Fruit fly (Drosophila melanogaster) whole organism, wandering third instar larva: ENCODE data around the gene rho.

Experiments
- Abd-B ChIP-seq: fragments of >200 bp; optimal IDR thresholded peaks from 2 replicates; lab custom pipeline; 2017; ENCODE audit warnings: missing biosample characterization, missing genetic modification characterization
- CG32264 ChIP-seq: fragments of 200-800 bp; sonication (Bioruptor generic); optimal IDR thresholded peaks from 2 replicates; lab custom pipeline; 2016; ENCODE audit warnings: missing biosample characterization, missing genetic modification characterization
- CG9705 ChIP-seq: fragments of 200-800 bp; sonication (Bioruptor generic); optimal IDR thresholded peaks from 2 replicates; lab custom pipeline; 2018; ENCODE audit warnings: missing biosample characterization, mild to moderate bottlenecking, missing genetic modification characterization
- CrebA ChIP-seq: fragments of 200-800 bp; sonication (Bioruptor generic); optimal IDR thresholded peaks from 2 replicates; lab custom pipeline; 2016; ENCODE audit warnings: missing biosample characterization, mild to moderate bottlenecking, missing genetic modification characterization, borderline replicate concordance
- Dfd ChIP-seq: fragments of >200 bp; optimal IDR thresholded peaks from 2 replicates; lab custom pipeline; 2017; ENCODE audit warnings: missing biosample characterization, missing genetic modification characterization
- Dif ChIP-seq: fragments of 200-275, 200-300 bp; sonication (Bioruptor generic); optimal IDR thresholded peaks from 2 replicates; lab custom pipeline; 2018; ENCODE audit warnings: missing biosample characterization, missing genetic modification characterization; ENCODE audit not compliant: partially characterized antibody
- HLH106 ChIP-seq: fragments of 200-800 bp; optimal IDR thresholded peaks from 3 replicates; lab custom pipeline; 2019; ENCODE audit warnings: missing biosample characterization, mild to moderate bottlenecking, missing genetic modification characterization, moderate library complexity
- Hr78 ChIP-seq: fragments of >200 bp; optimal IDR thresholded peaks from 2 replicates; lab custom pipeline; 2017; ENCODE audit warnings: missing biosample characterization, missing genetic modification characterization
- Hr83 ChIP-seq: fragments of 200-300 bp; sonication (Bioruptor generic); optimal IDR thresholded peaks from 2 replicates; lab custom pipeline; 2016; ENCODE audit warnings: missing biosample characterization, mild to moderate bottlenecking, missing genetic modification characterization, moderate library complexity; ENCODE audit not compliant: poor library complexity, severe bottlenecking
- Mio ChIP-seq: sonication (Bioruptor generic); optimal IDR thresholded peaks from 2 replicates; lab custom pipeline; 2016; ENCODE audit warnings: missing biosample characterization, missing genetic modification characterization
- Myc ChIP-seq: fragments of >200 bp; optimal IDR thresholded peaks from 2 replicates; lab custom pipeline; 2017
- N ChIP-seq: fragments of >200 bp; optimal IDR thresholded peaks from 2 replicates; lab custom pipeline; 2018; ENCODE audit warnings: missing biosample characterization, missing external identifiers, missing genetic modification characterization
- Rel ChIP-seq, 2 experiments: fragments of 200-800 bp; sonication (Bioruptor generic) in 1 of 2; optimal IDR thresholded peaks; 2 replicates in 1 of 2; 3 replicates in 1 of 2; lab custom pipeline; 2016 to 2019; ENCODE audit warnings: mild to moderate bottlenecking in 2 of 2, missing biosample characterization in 2 of 2, missing genetic modification characterization in 2 of 2, moderate library complexity in 1 of 2
- Sp1 ChIP-seq: fragments of 200-800 bp; sonication (Bioruptor generic); optimal IDR thresholded peaks from 3 replicates; lab custom pipeline; 2019; ENCODE audit warnings: missing biosample characterization, mild to moderate bottlenecking, missing genetic modification characterization, moderate library complexity
- br ChIP-seq: fragments of 200-800 bp; sonication (Bioruptor generic); optimal IDR thresholded peaks from 2 replicates; lab custom pipeline; 2016; ENCODE audit warnings: missing biosample characterization, missing genetic modification characterization
- brk ChIP-seq: fragments of 200-800 bp; sonication (Bioruptor generic); optimal IDR thresholded peaks from 2 replicates; lab custom pipeline; 2016; ENCODE audit warnings: missing biosample characterization, mild to moderate bottlenecking, missing genetic modification characterization
- dl ChIP-seq, 2 experiments: fragments of 175-275, 200-275 bp in 1 of 2; fragments of 200-275 bp in 1 of 2; sonication (Bioruptor generic); optimal IDR thresholded peaks; lab custom pipeline; 2018; ENCODE audit warnings: mild to moderate bottlenecking in 2 of 2, missing biosample characterization in 2 of 2, missing genetic modification characterization in 2 of 2, moderate library complexity in 2 of 2; ENCODE audit not compliant: partially characterized antibody in 2 of 2, insufficient read depth in 1 of 2
- dmrt93B ChIP-seq: fragments of 200-800 bp; sonication (Bioruptor generic); optimal IDR thresholded peaks from 2 replicates; lab custom pipeline; 2018; ENCODE audit warnings: missing biosample characterization, mild to moderate bottlenecking, missing genetic modification characterization
- dsf ChIP-seq: sonication (Bioruptor generic); optimal IDR thresholded peaks from 2 replicates; lab custom pipeline; 2016; ENCODE audit warnings: missing biosample characterization, missing genetic modification characterization, borderline replicate concordance
- ey ChIP-seq: fragments of 200-800 bp; sonication (Bioruptor generic); optimal IDR thresholded peaks from 2 replicates; lab custom pipeline; 2016; ENCODE audit warnings: missing biosample characterization, missing genetic modification characterization
- foxo ChIP-seq, 2 experiments: fragments of 200-800 bp; sonication (Bioruptor generic); optimal IDR thresholded peaks; 2 replicates in 1 of 2; 3 replicates in 1 of 2; lab custom pipeline; 2016 to 2017; ENCODE audit warnings: missing biosample characterization in 2 of 2, missing genetic modification characterization in 2 of 2
- h ChIP-seq: fragments of 200-800 bp; sonication (Bioruptor generic); optimal IDR thresholded peaks from 3 replicates; lab custom pipeline; 2016; ENCODE audit warnings: missing biosample characterization, mild to moderate bottlenecking, missing genetic modification characterization
- pan ChIP-seq: fragments of >200 bp; optimal IDR thresholded peaks from 2 replicates; lab custom pipeline; 2017
- psq ChIP-seq: fragments of 200-800 bp; sonication (Bioruptor generic); optimal IDR thresholded peaks from 3 replicates; lab custom pipeline; 2017; ENCODE audit warnings: missing biosample characterization, mild to moderate bottlenecking, missing genetic modification characterization, moderate library complexity
- rgr ChIP-seq: fragments of 200-800 bp; sonication (Bioruptor generic); optimal IDR thresholded peaks from 3 replicates; lab custom pipeline; 2016; ENCODE audit warnings: missing biosample characterization, mild to moderate bottlenecking, missing genetic modification characterization
- usp ChIP-seq: fragments of >200 bp; optimal IDR thresholded peaks from 2 replicates; lab custom pipeline; 2017; ENCODE audit warnings: missing biosample characterization, missing genetic modification characterization
- woc ChIP-seq: sonication (Bioruptor generic); optimal IDR thresholded peaks from 2 replicates; lab custom pipeline; 2016; ENCODE audit warnings: missing biosample characterization, mild to moderate bottlenecking, missing genetic modification characterization

The rho gene

DNA sequence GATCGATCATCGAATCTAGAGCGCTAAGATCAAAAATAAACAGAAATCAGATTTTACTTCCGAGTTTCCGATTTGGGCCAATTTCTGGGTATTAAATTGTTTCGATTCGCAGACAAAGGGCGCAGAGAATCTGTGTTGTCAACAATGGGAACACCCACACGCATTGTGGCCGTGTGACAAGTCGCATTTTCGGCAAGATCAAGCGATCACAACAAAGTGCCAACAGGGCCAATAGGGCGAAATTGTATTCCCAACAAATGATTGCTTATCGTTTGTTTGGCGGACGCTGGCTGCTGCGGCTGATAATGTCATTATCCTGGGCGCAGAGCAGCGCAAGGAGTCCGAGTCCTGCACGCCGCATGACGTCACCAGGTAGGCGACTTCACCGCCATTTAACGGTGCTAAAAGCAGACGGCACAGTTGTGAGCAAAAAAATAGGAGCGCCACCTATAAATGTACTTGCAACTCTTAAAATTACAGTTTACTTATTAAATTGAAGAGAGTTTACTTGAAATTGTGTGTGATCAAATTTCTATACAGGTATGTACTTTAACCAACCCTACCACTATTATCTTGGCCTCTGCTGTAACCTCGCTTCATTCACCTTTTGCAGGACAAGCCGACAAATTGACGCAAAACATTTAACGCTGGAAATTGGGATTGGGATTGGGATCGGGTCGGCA is 15.5 kb downstream of the rho start (continued):
- TF ChIP-seq Sp1 (GFP tag; lab: Kevin White, UChicago) (peak; percentile 38), Abd-B (no peak), Rel (GFP tag; optimal IDR thresholded peaks at IDR 0.05; lab: Kevin White, UChicago) (no peak), Rel (tag; optimal IDR thresholded peaks at IDR 0.05; lab: Kevin White, UChicago) (no peak), CG9705 (GFP tag; lab: Kevin White, UChicago) (no peak), Myc (lab: Kevin White, UChicago) (no peak), psq (peak; percentile 23), Mio (GFP tag; lab: Kevin White, UChicago) (no peak), dl (GFP tag; optimal IDR thresholded peaks at IDR 0.05; lab: Kevin White, UChicago; ENCODE audit: insufficient read depth in 1 of 2, partially characterized antibody in 2 of 2) (no peak), dmrt93B (peak; percentile 13), HLH106 (peak; percentile 54), dsf (GFP tag; lab: Kevin White, UChicago) (no peak), CG32264 (GFP tag; lab: Kevin White, UChicago) (no peak), N (GFP tag; lab: Kevin White, UChicago) (no peak), Hr78 (GFP tag; lab: Kevin White, UChicago) (no peak), ey (GFP tag; lab: Kevin White, UChicago) (peak; percentile 51), Dif (GFP tag; lab: Kevin White, UChicago) (no peak)

DNA sequence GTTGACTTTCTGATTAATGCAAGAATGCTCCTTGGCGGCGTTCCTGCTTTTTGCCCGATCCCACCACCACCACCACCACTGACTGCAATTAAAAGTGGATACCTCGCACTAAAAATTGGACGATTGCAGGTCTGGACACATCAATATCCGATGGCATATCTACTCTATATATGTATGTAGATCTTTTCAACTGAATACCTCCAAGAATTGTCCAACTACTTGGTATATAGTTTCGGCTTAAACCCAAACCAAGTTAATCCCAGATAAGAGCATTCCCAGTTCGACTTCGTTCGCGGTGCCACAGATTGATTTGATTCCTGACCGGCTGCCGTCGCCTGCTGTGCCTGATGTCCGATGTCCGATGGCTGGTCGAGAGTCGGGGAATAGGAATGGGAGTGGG is 21.1 kb downstream of the rho start:
- TF ChIP-seq foxo (GFP tag; optimal IDR thresholded peaks at IDR 0.05; lab: Kevin White, UChicago) = peak in 1 of 2 experiments; percentile 3
- peak; percentile 20 for TF ChIP-seq h (GFP tag; lab: Kevin White, UChicago)
- TF ChIP-seq HLH106 = peak; percentile 7
- no peak for TF ChIP-seq br (GFP tag; lab: Kevin White, UChicago)
- TF ChIP-seq woc (GFP tag; lab: Kevin White, UChicago) = peak; percentile 16
- TF ChIP-seq, all 38 proteins: peak for 4

DNA sequence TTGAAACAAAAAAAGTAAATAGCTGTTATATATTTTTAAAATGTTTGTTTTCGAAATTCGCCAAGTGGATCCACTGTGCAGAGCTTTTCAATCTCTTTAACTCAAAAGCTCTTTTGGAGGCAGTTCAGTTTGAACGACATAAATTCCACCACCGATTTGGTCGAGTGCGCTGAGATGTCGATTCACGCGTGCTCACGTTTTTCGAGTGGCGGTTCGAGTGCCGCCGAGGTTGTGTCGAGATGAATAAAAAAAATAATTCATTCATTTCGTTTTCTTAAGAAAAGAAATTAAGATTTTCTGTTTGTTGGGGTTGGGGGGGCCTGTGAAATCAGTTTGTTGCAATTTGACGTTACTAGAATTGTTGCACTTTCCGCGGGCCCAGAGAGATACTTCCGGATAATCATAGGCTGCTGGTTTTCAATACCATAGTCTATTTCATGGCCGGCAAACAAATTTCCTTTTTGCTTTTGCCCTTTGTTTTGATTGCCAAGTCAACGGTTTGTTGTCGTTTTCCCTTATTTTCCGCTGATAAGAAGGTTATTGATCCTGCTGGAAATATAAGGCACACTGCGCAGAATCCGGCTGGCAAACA is 25.1 kb downstream of the rho start:
- TF ChIP-seq pan (no peak), Dif (GFP tag; lab: Kevin White, UChicago) (no peak), CG32264 (GFP tag; lab: Kevin White, UChicago) (no peak), br (GFP tag; lab: Kevin White, UChicago) (peak; percentile 17), usp (GFP tag; lab: Kevin White, UChicago) (no peak), psq (peak; percentile 0), foxo (GFP tag; optimal IDR thresholded peaks at IDR 0.05; lab: Kevin White, UChicago) (peak in 1 of 2 experiments; percentile 0), dsf (GFP tag; lab: Kevin White, UChicago) (no peak)

DNA sequence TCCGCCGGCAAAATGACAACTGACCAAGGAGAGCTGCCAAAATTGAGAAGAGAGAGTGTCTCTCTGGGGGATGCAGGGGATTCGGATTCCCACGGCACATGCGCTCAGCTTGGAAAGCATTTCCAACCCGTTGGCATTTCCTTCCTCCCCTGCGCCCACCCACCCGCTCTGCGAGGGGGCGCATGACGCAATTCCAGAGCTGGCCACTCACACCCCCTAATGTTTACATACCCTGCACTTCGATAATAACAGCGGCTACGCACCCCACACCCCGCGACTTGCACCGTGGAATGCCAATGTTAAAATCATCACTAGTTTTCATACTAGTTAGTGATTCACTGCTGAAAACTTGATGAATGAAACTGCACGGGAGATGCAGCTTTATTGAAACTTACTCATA is 25.9 kb downstream of the rho start, which contains the start of gene stet:
Gene stet, minus strand, starts transcription at position 25 of the 400 bp plus-strand sequence.
- TF ChIP-seq dmrt93B (no peak), Rel (GFP tag; optimal IDR thresholded peaks at IDR 0.05; lab: Kevin White, UChicago) (no peak), Rel (tag; optimal IDR thresholded peaks at IDR 0.05; lab: Kevin White, UChicago) (no peak), pan (no peak), br (GFP tag; lab: Kevin White, UChicago) (no peak), rgr (GFP tag; lab: Kevin White, UChicago) (no peak), Dfd (GFP tag; lab: Kevin White, UChicago) (no peak), Sp1 (GFP tag; lab: Kevin White, UChicago) (no peak), brk (GFP tag; lab: Kevin White, UChicago) (no peak), Hr83 (GFP tag; lab: Kevin White, UChicago) (no peak), Abd-B (no peak)

DNA sequence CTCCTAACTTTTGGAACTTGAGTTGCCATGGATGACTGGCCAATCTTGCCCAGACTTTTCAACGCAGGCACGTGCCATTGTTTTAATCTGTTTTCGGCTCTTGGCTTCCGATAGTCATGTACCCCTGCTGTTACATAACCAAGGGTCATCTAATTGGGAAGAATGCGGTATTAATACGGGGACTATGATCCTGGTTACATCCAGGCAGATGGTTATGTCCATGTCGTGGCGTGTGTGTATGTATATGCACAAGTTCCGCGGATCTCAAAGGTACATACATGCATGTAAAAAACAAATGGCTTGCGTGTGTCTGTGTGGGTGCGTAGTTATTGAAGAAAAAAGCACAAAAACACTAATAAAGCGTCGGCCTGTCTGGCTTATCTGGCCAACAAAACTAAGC is 32.2 kb downstream of the rho start:
- TF ChIP-seq woc (GFP tag; lab: Kevin White, UChicago) (no peak), HLH106 (no peak), Dfd (GFP tag; lab: Kevin White, UChicago) (no peak), Hr78 (GFP tag; lab: Kevin White, UChicago) (no peak), CG32264 (GFP tag; lab: Kevin White, UChicago) (no peak), usp (GFP tag; lab: Kevin White, UChicago) (no peak), brk (GFP tag; lab: Kevin White, UChicago) (no peak), CrebA (GFP tag; lab: Kevin White, UChicago) (no peak)
